Worm (Caenorhabditis elegans) whole organism, L2 larva: ENCODE measurements around the gene lelo-3.
A peak's percentile ranks its signal among the peaks of the same experiment; 100 is the strongest.

Experiments used
- C34F6.9 ChIP-seq: fragments of 150-350 bp; optimal IDR thresholded peaks from 2 replicates; lab custom pipeline; 2014; ENCODE audit warnings: missing biosample characterization, missing genetic modification characterization
- ama-1 ChIP-seq: fragments of 150-350 bp; optimal IDR thresholded peaks from 2 replicates; lab custom pipeline; 2018; ENCODE audit warnings: inconsistent platforms
- crh-2 ChIP-seq: sonication (generic microtip); optimal IDR thresholded peaks from 2 replicates; lab custom pipeline; 2017; ENCODE audit warnings: missing biosample characterization, missing genetic modification characterization
- lsy-2 ChIP-seq, 2 experiments: fragments of 150-350 bp in 1 of 2; sonication (generic microtip) in 1 of 2; optimal IDR thresholded peaks; 2 replicates each; lab custom pipeline; 2014 to 2017; ENCODE audit warnings: missing biosample characterization in 2 of 2, missing genetic modification characterization in 2 of 2
- mab-5 ChIP-seq: fragments of 150-350 bp; optimal IDR thresholded peaks from 2 replicates; lab custom pipeline; 2014; ENCODE audit warnings: missing biosample characterization, missing genetic modification characterization
- mbf-1 ChIP-seq: sonication (generic microtip); optimal IDR thresholded peaks from 2 replicates; lab custom pipeline; 2017; ENCODE audit warnings: missing biosample characterization, missing genetic modification characterization
- nhr-12 ChIP-seq: fragments of 150-350 bp; optimal IDR thresholded peaks from 2 replicates; lab custom pipeline; 2014; ENCODE audit warnings: missing biosample characterization, missing genetic modification characterization
- sem-4 ChIP-seq: fragments of 150-350 bp; optimal IDR thresholded peaks from 2 replicates; lab custom pipeline; 2014; ENCODE audit warnings: missing biosample characterization, missing genetic modification reagents, missing genetic modification characterization
- sma-3 ChIP-seq: sonication (generic microtip); optimal IDR thresholded peaks from 2 replicates; lab custom pipeline; 2016; ENCODE audit warnings: missing genetic modification reagents, missing genetic modification characterization, missing compliant biosample characterization
- sma-9 ChIP-seq, 2 experiments: fragments of 150-350 bp in 1 of 2; sonication (generic microtip) in 1 of 2; optimal IDR thresholded peaks; 2 replicates each; lab custom pipeline; 2014 to 2016; ENCODE audit warnings: missing genetic modification characterization in 2 of 2, mild to moderate bottlenecking in 1 of 2, missing biosample characterization in 1 of 2, missing compliant biosample characterization in 1 of 2, missing genetic modification reagents in 1 of 2, moderate library complexity in 1 of 2
- ztf-4 ChIP-seq: fragments of 150-350 bp; optimal IDR thresholded peaks from 2 replicates; lab custom pipeline; 2014; ENCODE audit warnings: missing biosample characterization, missing genetic modification characterization

Gene lelo-3

DNA sequence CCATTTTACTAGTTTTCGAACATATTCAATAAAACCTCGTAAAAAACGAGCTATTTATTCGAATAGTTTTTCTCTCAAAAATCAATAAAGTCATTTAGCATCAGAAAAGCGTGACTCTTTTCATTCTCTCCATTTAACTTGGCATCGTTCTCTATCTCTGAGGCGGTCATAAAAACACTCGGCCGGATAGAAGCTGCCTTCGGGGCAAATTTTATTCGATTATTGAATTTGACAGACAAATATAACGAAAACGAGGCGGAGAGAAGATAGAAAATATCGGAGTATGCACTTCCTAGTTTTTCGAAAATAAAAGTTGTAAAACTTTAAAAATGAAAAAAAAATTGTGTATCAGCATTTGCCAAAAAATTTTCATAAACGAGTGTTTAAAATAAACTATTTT lies 47.1 kb downstream of the lelo-3 start:
- no peak for TF ChIP-seq mbf-1 (tag; lab: Kevin White, UChicago)
- TF ChIP-seq C34F6.9 (tag; lab: Kevin White, UChicago), result peak; percentile 3
- TF ChIP-seq crh-2 (tag; lab: Kevin White, UChicago), result peak; percentile 8
- no peak for TF ChIP-seq sem-4
- TF ChIP-seq sma-9 (GFP tag; optimal IDR thresholded peaks at IDR 0.05; lab: Kevin White, UChicago), result no peak
- no peak for TF ChIP-seq sma-9 (tag; optimal IDR thresholded peaks at IDR 0.05; lab: Kevin White, UChicago)
- no peak for TF ChIP-seq ztf-4 (tag; lab: Kevin White, UChicago)

DNA sequence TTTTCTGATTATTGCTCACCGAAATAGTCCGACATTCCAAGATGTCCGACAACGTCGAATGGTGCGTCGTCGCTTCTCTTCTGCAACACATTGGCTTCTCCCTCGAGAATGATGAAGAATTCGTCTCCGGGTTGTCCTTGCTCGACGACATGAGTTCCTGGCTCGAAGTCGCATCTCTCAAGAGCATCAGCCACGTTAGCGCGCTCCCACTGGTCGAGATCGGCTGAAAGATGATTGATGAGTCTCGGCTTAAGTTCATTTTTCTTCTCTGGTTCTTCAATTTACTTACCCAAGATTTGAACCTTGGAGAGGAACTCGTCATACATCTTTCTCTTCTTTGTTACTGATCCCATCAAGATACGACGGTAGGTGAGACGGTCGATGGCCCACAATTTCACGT lies 50.2 kb downstream of the lelo-3 start:
- peak; percentile 40 for TF ChIP-seq mab-5 (tag; lab: Kevin White, UChicago)
- TF ChIP-seq ama-1 (lab: Kevin White, UChicago), result no peak
- no peak for TF ChIP-seq sma-3
- no peak for TF ChIP-seq nhr-12 (tag; lab: Kevin White, UChicago)
- TF ChIP-seq lsy-2 (tag; optimal IDR thresholded peaks at IDR 0.05; lab: Kevin White, UChicago), result no peak
